Fruit fly (Drosophila melanogaster) whole organism, embryonic: ENCODE results near the gene orb.

Experiments
- ATbp ChIP-seq: fragments of 200-800 bp; sonication (Bioruptor generic); optimal IDR thresholded peaks from 2 replicates; lab custom pipeline; 2017; ENCODE audit warnings: missing biosample characterization, mild to moderate bottlenecking, missing genetic modification characterization, missing genetic modification reagents
- B-H2 ChIP-seq: fragments of 200-800 bp; sonication (Bioruptor generic); optimal IDR thresholded peaks from 2 replicates; lab custom pipeline; 2018; ENCODE audit warnings: missing biosample characterization, mild to moderate bottlenecking, missing genetic modification characterization
- BEAF-32 ChIP-seq: fragments of 200-800 bp; sonication (Bioruptor generic); optimal IDR thresholded peaks from 3 replicates; lab custom pipeline; 2017; ENCODE audit warnings: missing biosample characterization, missing genetic modification characterization, mild to moderate bottlenecking, moderate library complexity, missing genetic modification reagents
- Blimp-1 ChIP-seq: fragments of 200-800 bp; sonication (Bioruptor generic); optimal IDR thresholded peaks from 3 replicates; lab custom pipeline; 2018; ENCODE audit warnings: missing biosample characterization, missing genetic modification characterization, mild to moderate bottlenecking, moderate library complexity, missing genetic modification reagents
- CG10565 ChIP-seq: fragments of 200-800 bp; sonication (Bioruptor generic); optimal IDR thresholded peaks from 3 replicates; lab custom pipeline; 2016; ENCODE audit warnings: missing biosample characterization, mild to moderate bottlenecking, missing genetic modification characterization
- CG12155 ChIP-seq: fragments of 200-800 bp; sonication (Bioruptor generic); optimal IDR thresholded peaks from 3 replicates; lab custom pipeline; 2016; ENCODE audit warnings: missing biosample characterization, missing genetic modification characterization
- CG14965 ChIP-seq: fragments of 200-800 bp; sonication (Bioruptor generic); optimal IDR thresholded peaks from 2 replicates; lab custom pipeline; 2016; ENCODE audit warnings: missing biosample characterization, missing genetic modification characterization, borderline replicate concordance
- CG15696 ChIP-seq: fragments of 200-800 bp; sonication (Bioruptor generic); optimal IDR thresholded peaks from 2 replicates; lab custom pipeline; 2019; ENCODE audit warnings: missing biosample characterization, mild to moderate bottlenecking, missing genetic modification characterization, moderate library complexity
- CG1602 ChIP-seq: fragments of 200-800 bp; sonication (Bioruptor generic); optimal IDR thresholded peaks from 3 replicates; lab custom pipeline; 2016; ENCODE audit warnings: missing biosample characterization, missing genetic modification characterization
- CG1603 ChIP-seq: fragments of 200-800 bp; sonication (Bioruptor generic); optimal IDR thresholded peaks from 2 replicates; lab custom pipeline; 2019; ENCODE audit warnings: missing biosample characterization, mild to moderate bottlenecking, missing genetic modification characterization, moderate library complexity
- CG17829 ChIP-seq: fragments of 200-800 bp; optimal IDR thresholded peaks from 2 replicates; lab custom pipeline; 2019; ENCODE audit warnings: missing biosample characterization, mild to moderate bottlenecking, missing genetic modification characterization, moderate library complexity
- CG18619 ChIP-seq: fragments of 200-800 bp; sonication (Bioruptor generic); optimal IDR thresholded peaks from 3 replicates; lab custom pipeline; 2017; ENCODE audit warnings: missing biosample characterization, mild to moderate bottlenecking, missing genetic modification characterization
- CG2120 ChIP-seq: fragments of 200-800 bp; sonication (Bioruptor generic); optimal IDR thresholded peaks from 3 replicates; lab custom pipeline; 2016; ENCODE audit warnings: missing biosample characterization, missing genetic modification characterization
- CG2678 ChIP-seq: fragments of 200-800 bp; sonication (Bioruptor generic); optimal IDR thresholded peaks from 3 replicates; lab custom pipeline; 2019; ENCODE audit warnings: missing biosample characterization, mild to moderate bottlenecking, missing genetic modification characterization, moderate library complexity
- CG2889 ChIP-seq: fragments of 200-800 bp; sonication (Bioruptor generic); IDR thresholded peaks from 3 replicates; pipeline ENCODE4 v1.3.6; 2022; ENCODE audit warnings: missing biosample characterization, missing genetic modification characterization
- CG31441 ChIP-seq: fragments of 200-800 bp; sonication (Bioruptor generic); IDR thresholded peaks from 2 replicates; pipeline ENCODE4 v1.3.6; 2022; ENCODE audit warnings: missing biosample characterization, missing genetic modification characterization
- CG33557 ChIP-seq: fragments of 200-800 bp; sonication (Bioruptor generic); optimal IDR thresholded peaks from 2 replicates; lab custom pipeline; 2019; ENCODE audit warnings: missing biosample characterization, mild to moderate bottlenecking, missing genetic modification characterization, moderate library complexity
- CG34224 ChIP-seq: fragments of 200-800 bp; sonication (Bioruptor generic); IDR thresholded peaks from 3 replicates; pipeline ENCODE4 v1.3.6; 2022; ENCODE audit warnings: missing biosample characterization, missing genetic modification characterization; ENCODE audit not compliant: partially characterized antibody
- CG42726 ChIP-seq: fragments of 200-800 bp; sonication (Bioruptor generic); IDR thresholded peaks from 2 replicates; pipeline ENCODE4 v1.3.6; 2022; ENCODE audit warnings: missing biosample characterization, missing genetic modification characterization; ENCODE audit not compliant: partially characterized antibody
- CG4404 ChIP-seq: fragments of 200-800 bp; sonication (Bioruptor generic); IDR thresholded peaks from 2 replicates; pipeline ENCODE4 v1.3.6; 2022; ENCODE audit warnings: missing biosample characterization, missing genetic modification characterization
- CG4424 ChIP-seq: fragments of 200-800 bp; sonication (Bioruptor generic); optimal IDR thresholded peaks from 3 replicates; lab custom pipeline; 2016; ENCODE audit warnings: missing biosample characterization, missing genetic modification characterization
- CG4730 ChIP-seq: fragments of 200-800 bp; sonication (Bioruptor generic); IDR thresholded peaks from 2 replicates; pipeline ENCODE4 v1.3.6; 2022; ENCODE audit warnings: missing biosample characterization, missing genetic modification characterization
- CG6689 ChIP-seq: fragments of 200-800 bp; sonication (Bioruptor generic); IDR thresholded peaks from 2 replicates; pipeline ENCODE4 v1.3.6; 2022; ENCODE audit warnings: missing biosample characterization, missing genetic modification characterization
- CG6765 ChIP-seq: fragments of 200-800 bp; sonication (Bioruptor generic); optimal IDR thresholded peaks from 3 replicates; lab custom pipeline; 2017; ENCODE audit warnings: missing biosample characterization, mild to moderate bottlenecking, missing genetic modification characterization
- CG7786 ChIP-seq: fragments of 200-800 bp; sonication (Bioruptor generic); optimal IDR thresholded peaks from 2 replicates; lab custom pipeline; 2016; ENCODE audit warnings: missing biosample characterization, missing genetic modification characterization
- CG7839 ChIP-seq: fragments of 200-800 bp; sonication (Bioruptor generic); optimal IDR thresholded peaks from 3 replicates; lab custom pipeline; 2018; ENCODE audit warnings: missing biosample characterization, mild to moderate bottlenecking, missing genetic modification characterization, moderate library complexity
- CG8924 ChIP-seq: fragments of 200-800 bp; optimal IDR thresholded peaks from 3 replicates; lab custom pipeline; 2019; ENCODE audit warnings: missing biosample characterization, mild to moderate bottlenecking, missing genetic modification characterization, moderate library complexity
- Chrac-16 ChIP-seq: fragments of 200-800 bp; sonication (Bioruptor generic); optimal IDR thresholded peaks from 3 replicates; lab custom pipeline; 2016; ENCODE audit warnings: missing biosample characterization, missing genetic modification characterization
- D ChIP-seq, 2 experiments: fragments of 200-800 bp in 1 of 2; fragments of >200 bp in 1 of 2; sonication (Bioruptor generic) in 1 of 2; optimal IDR thresholded peaks; 2 replicates in 1 of 2; 3 replicates in 1 of 2; lab custom pipeline; 2017; ENCODE audit warnings: mild to moderate bottlenecking in 1 of 2, missing biosample characterization in 1 of 2, missing genetic modification characterization in 1 of 2, missing genetic modification reagents in 1 of 2
- Dad ChIP-seq: fragments of 200-800 bp; sonication (Bioruptor generic); optimal IDR thresholded peaks from 3 replicates; lab custom pipeline; 2016; ENCODE audit warnings: missing biosample characterization, missing genetic modification characterization
- Gug ChIP-seq: fragments of 200-800 bp; sonication (Bioruptor generic); IDR thresholded peaks from 4 replicates; pipeline ENCODE4 v1.3.6; 2022; ENCODE audit warnings: missing biosample characterization, missing genetic modification characterization
- Hmx ChIP-seq: fragments of 200-800 bp; sonication (Bioruptor generic); optimal IDR thresholded peaks from 2 replicates; lab custom pipeline; 2016; ENCODE audit warnings: missing biosample characterization, missing genetic modification characterization
- Hr78 ChIP-seq, 2 experiments: fragments of 200-800 bp in 1 of 2; fragments of >200 bp in 1 of 2; sonication (Bioruptor generic) in 1 of 2; optimal IDR thresholded peaks; 2 replicates each; lab custom pipeline; 2017 to 2019; ENCODE audit warnings: missing biosample characterization in 2 of 2, missing genetic modification characterization in 2 of 2, mild to moderate bottlenecking in 1 of 2, moderate library complexity in 1 of 2
- Mes4 ChIP-seq: fragments of 200-800 bp; sonication (Bioruptor generic); optimal IDR thresholded peaks from 2 replicates; lab custom pipeline; 2016; ENCODE audit warnings: missing biosample characterization, missing genetic modification characterization
- PHDP ChIP-seq: fragments of 200-800 bp; sonication (Bioruptor generic); optimal IDR thresholded peaks from 3 replicates; lab custom pipeline; 2018; ENCODE audit warnings: missing biosample characterization, mild to moderate bottlenecking, missing genetic modification characterization, moderate library complexity
- Xrp1 ChIP-seq: fragments of 200-800 bp; sonication (Bioruptor generic); IDR thresholded peaks from 2 replicates; pipeline ENCODE4 v1.3.6; 2022; ENCODE audit warnings: missing biosample characterization, missing genetic modification characterization
- dati ChIP-seq: fragments of 200-800 bp; sonication (Bioruptor generic); IDR thresholded peaks from 2 replicates; pipeline ENCODE4 v1.3.6; 2022; ENCODE audit warnings: missing biosample characterization, missing genetic modification characterization
- ems ChIP-seq: fragments of 200-800 bp; sonication (Bioruptor generic); optimal IDR thresholded peaks from 3 replicates; lab custom pipeline; 2016; ENCODE audit warnings: missing biosample characterization, missing genetic modification characterization
- lov ChIP-seq, 2 experiments: fragments of 200-800 bp in 1 of 2; fragments of >200 bp in 1 of 2; sonication (Bioruptor generic) in 1 of 2; IDR thresholded peaks in 1 of 2; optimal IDR thresholded peaks in 1 of 2; 2 replicates in 1 of 2; 3 replicates in 1 of 2; pipeline versions ENCODE4 v1.3.6 to Lab custom; 2017 to 2022; ENCODE audit warnings: missing biosample characterization in 1 of 2, missing genetic modification characterization in 1 of 2
- nerfin-1 ChIP-seq: fragments of 200-800 bp; sonication (Bioruptor generic); optimal IDR thresholded peaks from 3 replicates; lab custom pipeline; 2019; ENCODE audit warnings: missing biosample characterization, mild to moderate bottlenecking, missing genetic modification characterization, moderate library complexity
- ranshi ChIP-seq: fragments of 200-800 bp; sonication (Bioruptor generic); IDR thresholded peaks from 2 replicates; pipeline ENCODE4 v1.3.6; 2022; ENCODE audit warnings: missing biosample characterization, missing genetic modification characterization
- ro ChIP-seq: fragments of 200-800 bp; sonication (Bioruptor generic); IDR thresholded peaks from 2 replicates; pipeline ENCODE4 v1.3.6; 2022; ENCODE audit warnings: missing biosample characterization, missing genetic modification characterization
- sens ChIP-seq: fragments of 200-800 bp; sonication (Bioruptor generic); peaks from one replicate; lab custom pipeline; 2016; ENCODE audit warnings: missing biosample characterization, missing genetic modification characterization
- tio ChIP-seq: fragments of 200-800 bp; sonication (Bioruptor generic); optimal IDR thresholded peaks from 2 replicates; lab custom pipeline; 2017; ENCODE audit warnings: missing biosample characterization, missing genetic modification characterization, inconsistent platforms
- tup ChIP-seq: fragments of 200-800 bp; sonication (Bioruptor generic); optimal IDR thresholded peaks from 2 replicates; lab custom pipeline; 2016; ENCODE audit warnings: missing biosample characterization, mild to moderate bottlenecking, missing genetic modification characterization, moderate library complexity
- vnd ChIP-seq: fragments of 200-800 bp; sonication (Bioruptor generic); IDR thresholded peaks from 3 replicates; pipeline ENCODE4 v1.3.6; 2022; ENCODE audit warnings: missing biosample characterization, missing genetic modification characterization; ENCODE audit not compliant: partially characterized antibody
- wor ChIP-seq: fragments of 200-800 bp; sonication (Bioruptor generic); IDR thresholded peaks from 2 replicates; pipeline ENCODE4 v1.3.6; 2022; ENCODE audit warnings: missing biosample characterization, missing genetic modification characterization
- zen ChIP-seq: fragments of 200-800 bp; sonication (Bioruptor generic); optimal IDR thresholded peaks from 3 replicates; lab custom pipeline; 2018; ENCODE audit warnings: missing biosample characterization, mild to moderate bottlenecking, missing genetic modification characterization, moderate library complexity
- zfh1 ChIP-seq: fragments of 200-800 bp; sonication (Bioruptor generic); IDR thresholded peaks from 3 replicates; pipeline ENCODE4 v1.3.6; 2022; ENCODE audit warnings: missing biosample characterization, missing genetic modification characterization

The orb gene

dm6 chr3R:23303297-23303696, 22.6 kb upstream of the orb start (continued):
- TF ChIP-seq Dad (GFP tag; lab: Kevin White, UChicago) = no peak
- no peak for TF ChIP-seq CG6765 (GFP tag; lab: Kevin White, UChicago)
- TF ChIP-seq Hr78 (GFP tag; optimal IDR thresholded peaks at IDR 0.05; lab: Kevin White, UChicago) = no peak
- no peak for TF ChIP-seq Hmx (GFP tag; lab: Kevin White, UChicago)
- no peak for TF ChIP-seq CG10565 (GFP tag; lab: Kevin White, UChicago)
- TF ChIP-seq CG14965 (GFP tag; lab: Kevin White, UChicago) = no peak
- TF ChIP-seq zen = peak; percentile 38
- TF ChIP-seq CG33557 (GFP tag; lab: Kevin White, UChicago) = peak; percentile 51
- peak; percentile 71; the same call in 2 of the 3 replicates for TF ChIP-seq zfh1 (GFP tag; lab: Robert Waterston, UW)
- no peak for TF ChIP-seq CG42726 (GFP tag; lab: Robert Waterston, UW)
- no peak for TF ChIP-seq CG34224 (GFP tag; lab: Robert Waterston, UW)
- no peak for TF ChIP-seq ro (GFP tag; lab: Robert Waterston, UW)
- no peak for TF ChIP-seq CG12155
- no peak for TF ChIP-seq ATbp (GFP tag; lab: Kevin White, UChicago)
- peak; percentile 79 for TF ChIP-seq Xrp1 (GFP tag; lab: Robert Waterston, UW)
- TF ChIP-seq vnd (GFP tag; lab: Robert Waterston, UW) = no peak
- no peak for TF ChIP-seq B-H2 (GFP tag; lab: Kevin White, UChicago)
- no peak for TF ChIP-seq lov (optimal IDR thresholded peaks at IDR 0.05; lab: Kevin White, UChicago)
- TF ChIP-seq lov (GFP tag; IDR thresholded peaks at IDR 0.05; lab: Robert Waterston, UW) = peak; percentile 60; the same call in 1 of the 3 replicates
- TF ChIP-seq CG18619 (GFP tag; lab: Kevin White, UChicago) = no peak
- TF ChIP-seq CG4424 (GFP tag; lab: Kevin White, UChicago) = peak; percentile 2
- TF ChIP-seq CG1602 (GFP tag; lab: Kevin White, UChicago) = no peak
- peak; percentile 23 for TF ChIP-seq Blimp-1 (GFP tag; lab: Kevin White, UChicago)
- TF ChIP-seq nerfin-1 = peak; percentile 86
- no peak for TF ChIP-seq tio
- TF ChIP-seq dati (GFP tag; lab: Robert Waterston, UW) = no peak
- no peak for TF ChIP-seq CG7786 (GFP tag; lab: Kevin White, UChicago)
- TF ChIP-seq BEAF-32 (GFP tag; lab: Kevin White, UChicago) = no peak
- TF ChIP-seq CG6689 (GFP tag; lab: Robert Waterston, UW) = 0 out of 2 replicates have a peak, but pooled peaks have one; percentile 31
- TF ChIP-seq ems (GFP tag; lab: Kevin White, UChicago) = no peak
- TF ChIP-seq CG8924 (tag; lab: Kevin White, UChicago) = peak; percentile 62
- TF ChIP-seq CG2678 (tag; lab: Kevin White, UChicago) = no peak
- peak; percentile 46 for TF ChIP-seq Chrac-16 (GFP tag; lab: Kevin White, UChicago)
- TF ChIP-seq CG7839 (tag; lab: Kevin White, UChicago) = peak; percentile 4
- peak; percentile 53 for TF ChIP-seq CG17829 (tag; lab: Kevin White, UChicago)
- TF ChIP-seq CG4404 (GFP tag; lab: Robert Waterston, UW) = peak; percentile 63
- TF ChIP-seq CG2120 = no peak
- peak; percentile 83 for TF ChIP-seq sens
- peak; percentile 21; the same call in 1 of the 2 replicates for TF ChIP-seq CG31441
- no peak for TF ChIP-seq PHDP
- TF ChIP-seq CG1603 = peak; percentile 25
- no peak for TF ChIP-seq D (optimal IDR thresholded peaks at IDR 0.05; lab: Kevin White, UChicago)
- TF ChIP-seq D (GFP tag; optimal IDR thresholded peaks at IDR 0.05; lab: Kevin White, UChicago) = peak; percentile 21
- TF ChIP-seq CG2889 (GFP tag; lab: Robert Waterston, UW) = no peak
- TF ChIP-seq ranshi (GFP tag; lab: Robert Waterston, UW) = no peak
- TF ChIP-seq tup (GFP tag; lab: Kevin White, UChicago) = no peak
- no peak for TF ChIP-seq CG4730 (GFP tag; lab: Robert Waterston, UW)
- no peak for TF ChIP-seq Gug
- peak; percentile 39 for TF ChIP-seq Mes4
- TF ChIP-seq wor = no peak
- peak; percentile 68 for TF ChIP-seq CG15696 (tag; lab: Kevin White, UChicago)
